Worm (Caenorhabditis elegans) whole organism, L3 larva: Measurements from ENCODE around the gene acl-2.
A peak's percentile ranks its signal among the peaks of the same experiment; 100 is the strongest.

Experiments used
- aly-2 ChIP-seq: fragments of 150-350 bp; optimal IDR thresholded peaks from 2 replicates; lab custom pipeline; 2014; ENCODE audit warnings: missing biosample characterization, missing genetic modification characterization
- ceh-9 ChIP-seq: sonication (generic microtip); optimal IDR thresholded peaks from 2 replicates; lab custom pipeline; 2018; ENCODE audit warnings: missing biosample characterization, missing genetic modification characterization
- hmg-11 ChIP-seq: sonication (generic microtip); optimal IDR thresholded peaks from 2 replicates; lab custom pipeline; 2016; ENCODE audit warnings: missing genetic modification characterization, missing compliant biosample characterization
- lin-39 ChIP-seq: fragments of 150-350 bp; optimal IDR thresholded peaks from 2 replicates; lab custom pipeline; 2018; ENCODE audit warnings: missing biosample characterization, missing genetic modification reagents, missing genetic modification characterization
- nfya-1 ChIP-seq: sonication (generic microtip); optimal IDR thresholded peaks from 2 replicates; lab custom pipeline; 2017; ENCODE audit warnings: missing genetic modification characterization, mild to moderate bottlenecking, missing compliant biosample characterization, antibody characterized with exemption, moderate library complexity; ENCODE audit not compliant: insufficient read depth
- snpc-4 ChIP-seq: fragments of 150-350 bp; optimal IDR thresholded peaks from 2 replicates; lab custom pipeline; 2014; ENCODE audit warnings: missing biosample characterization, missing genetic modification characterization

The acl-2 gene

ce11 chrV:9978425-9978824 lies 52.5 kb downstream of the acl-2 start:
- peak; percentile 48 for TF ChIP-seq hmg-11 (tag; lab: Kevin White, UChicago)
- TF ChIP-seq snpc-4 = peak; percentile 5
- TF ChIP-seq lin-39 (tag; lab: Kevin White, UChicago) = peak; percentile 59
- no peak for TF ChIP-seq ceh-9
- TF ChIP-seq aly-2 (tag; lab: Kevin White, UChicago) = no peak
- peak; percentile 60 for TF ChIP-seq nfya-1 (tag; lab: Kevin White, UChicago)
- TF ChIP-seq, all 47 proteins: peak for 4
